Fruit fly (Drosophila melanogaster): ENCODE data around the gene CG14968.

Gene CG14968

DNA sequence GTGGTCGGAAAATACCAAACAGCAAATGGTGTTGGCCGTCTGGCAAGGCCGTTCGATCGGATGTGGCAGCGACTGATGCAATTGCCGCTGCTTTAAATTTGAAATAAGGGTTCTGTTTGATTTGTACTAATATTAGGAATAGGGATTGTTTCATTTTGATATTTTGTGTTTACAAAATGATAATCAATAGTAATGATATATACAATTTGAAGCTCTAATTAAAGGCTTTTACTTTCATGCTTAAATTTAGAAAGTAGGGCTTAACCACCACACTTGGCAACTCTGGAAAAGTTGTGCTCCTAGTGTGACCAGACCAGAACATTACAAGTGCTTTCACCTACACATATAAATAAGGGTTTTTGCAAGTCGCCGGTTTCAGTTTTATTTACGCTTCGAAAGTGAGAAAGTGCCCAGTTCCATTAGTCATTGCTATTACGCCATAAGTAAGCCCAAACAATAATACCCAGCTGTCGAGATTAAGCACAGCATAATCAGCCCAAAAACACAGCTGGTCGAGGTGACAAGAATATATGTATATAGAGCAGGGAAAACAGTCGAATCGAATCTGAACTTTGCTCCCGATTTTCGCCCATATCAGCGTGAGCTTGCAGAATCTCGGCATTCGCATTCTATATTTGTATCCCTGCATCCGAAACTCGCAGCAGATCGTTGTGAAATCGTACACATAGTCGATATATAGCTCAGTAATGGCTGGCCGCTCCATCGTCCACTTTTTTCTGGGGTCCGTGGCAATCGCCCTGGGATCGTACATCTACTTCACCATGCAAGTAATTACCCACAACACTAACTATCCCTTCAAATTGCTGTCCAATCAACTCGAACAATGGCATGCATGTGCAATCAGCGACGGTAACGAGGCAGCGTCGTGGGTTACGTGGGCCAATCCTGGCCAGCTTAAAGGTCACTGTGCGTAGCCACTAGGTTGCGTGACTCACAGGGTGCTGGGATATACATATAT, 23.3 kb upstream of the CG14968 start, which contains the start of gene Gtpx (continued):
- TF ChIP-seq Asciz (GFP tag; optimal IDR thresholded peaks at IDR 0.05) (no peak), CG8281 (tag; optimal IDR thresholded peaks at IDR 0.05) (no peak), usp (GFP tag; optimal IDR thresholded peaks at IDR 0.05) (no peak), Adf1 (GFP tag; IDR thresholded peaks at IDR 0.05) (0 out of 2 replicates have a peak, but pooled peaks have one; percentile 16), CG5953 (GFP tag; IDR thresholded peaks at IDR 0.05) (no peak), CoRest (tag; optimal IDR thresholded peaks at IDR 0.05) (peak; percentile 79), HLH54F (GFP tag; optimal IDR thresholded peaks at IDR 0.05) (peak; percentile 43), eve (GFP tag; optimal IDR thresholded peaks at IDR 0.05) (no peak), BEAF-32 (GFP tag; optimal IDR thresholded peaks at IDR 0.05) (peak; percentile 69), pb (GFP tag; optimal IDR thresholded peaks at IDR 0.05) (no peak), ara (GFP tag; IDR thresholded peaks at IDR 0.05) (no peak), mam (GFP tag; optimal IDR thresholded peaks at IDR 0.05) (peak; percentile 63), CG6683 (GFP tag; optimal IDR thresholded peaks at IDR 0.05) (no peak), CG6654 (GFP tag; optimal IDR thresholded peaks at IDR 0.05) (no peak), crp (GFP tag; optimal IDR thresholded peaks at IDR 0.05) (peak in 1 of 2 experiments; percentile 22), CG9817 (tag; optimal IDR thresholded peaks at IDR 0.05) (peak; percentile 65), CG8290 (GFP tag; optimal IDR thresholded peaks at IDR 0.05) (no peak), CG8290 (tag; optimal IDR thresholded peaks at IDR 0.05) (peak in 1 of 2 experiments; percentile 38), HHEX (GFP tag; optimal IDR thresholded peaks at IDR 0.05) (no peak), CG3995 (GFP tag; optimal IDR thresholded peaks at IDR 0.05) (peak; percentile 21), unc-4 (GFP tag; IDR thresholded peaks at IDR 0.05; ENCODE audit: partially characterized antibody) (no peak), nerfin-1 (tag; optimal IDR thresholded peaks at IDR 0.05) (peak; percentile 9), CG10959 (GFP tag; IDR thresholded peaks at IDR 0.05) (no peak), CG18599 (GFP tag; optimal IDR thresholded peaks at IDR 0.05) (peak; percentile 43), D19B (GFP tag; optimal IDR thresholded peaks at IDR 0.05) (no peak), CG10979 (tag; optimal IDR thresholded peaks at IDR 0.05) (no peak), NFAT (GFP tag; IDR thresholded peaks at IDR 0.05) (no peak), esg (GFP tag; conservative IDR thresholded peaks at IDR 0.05) (no peak), Bgb (GFP tag; IDR thresholded peaks at IDR 0.05; ENCODE audit: partially characterized antibody) (no peak; the same call in 1 of the 2 replicates), CG14441 (GFP tag; IDR thresholded peaks at IDR 0.05) (peak; percentile 51; the same call in 1 of the 2 replicates), CG7372 (GFP tag; IDR thresholded peaks at IDR 0.05) (no peak), schlank (tag; optimal IDR thresholded peaks at IDR 0.05) (no peak), Hr39 (optimal IDR thresholded peaks at IDR 0.05) (no peak), CG11504 (tag; optimal IDR thresholded peaks at IDR 0.05) (no peak), CG3163 (GFP tag; optimal IDR thresholded peaks at IDR 0.05) (peak; percentile 21), p53 (GFP tag; optimal IDR thresholded peaks at IDR 0.05) (peak; percentile 31), CG18619 (GFP tag; optimal IDR thresholded peaks at IDR 0.05) (peak; percentile 46), exex (tag; optimal IDR thresholded peaks at IDR 0.05) (no peak), maf-S (GFP tag; optimal IDR thresholded peaks at IDR 0.05) (peak; percentile 44), CG18011 (GFP tag; optimal IDR thresholded peaks at IDR 0.05) (peak; percentile 34), Awh (GFP tag; IDR thresholded peaks at IDR 0.05) (no peak), CG3407 (GFP tag; optimal IDR thresholded peaks at IDR 0.05) (no peak), B-H1 (GFP tag; IDR thresholded peaks at IDR 0.05) (no peak), ind (GFP tag; optimal IDR thresholded peaks at IDR 0.05) (peak; percentile 19), E2f1 (GFP tag; IDR thresholded peaks at IDR 0.05) (no peak), Camta (GFP tag; optimal IDR thresholded peaks at IDR 0.05) (no peak), gce (GFP tag; IDR thresholded peaks at IDR 0.05) (no peak), jumu (GFP tag; optimal IDR thresholded peaks at IDR 0.05) (peak; percentile 25), CG3065 (GFP tag; optimal IDR thresholded peaks at IDR 0.05) (no peak)

Data from whole organism, embryonic.